Worm (Caenorhabditis elegans): ENCODE results near the gene K07F5.16.

- TF ChIP-seq him-1 (tag; optimal IDR thresholded peaks at IDR 0.05) (no peak), dao-5 (tag; optimal IDR thresholded peaks at IDR 0.05) (no peak)
Observed at ce11 chrIV:9895088-9895487, 31.2 kb downstream of the K07F5.16 start, which contains the start of gene ssp-32.

Data from whole organism, L4/young adult.